Fruit fly (Drosophila melanogaster): ENCODE data around the gene ppk19.

Gene ppk19

DNA sequence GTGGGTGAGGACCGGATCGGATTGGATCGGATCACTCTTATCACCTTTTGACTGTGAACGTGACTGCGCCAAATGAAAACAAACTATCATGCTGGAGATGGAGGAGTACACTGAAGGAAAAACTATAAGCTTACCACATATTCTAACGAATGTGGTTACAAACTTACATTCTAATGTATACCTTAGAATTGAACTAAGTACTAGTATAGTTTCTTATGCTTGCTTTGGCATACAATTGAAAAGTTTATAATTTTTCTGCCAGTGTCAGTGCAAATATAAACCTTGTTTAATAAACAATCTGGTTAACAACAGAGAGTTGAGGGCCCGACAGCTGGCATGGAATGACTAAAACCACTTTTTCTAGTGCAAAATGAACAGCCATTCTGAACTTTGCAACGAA is 45.3 kb downstream of the ppk19 start:
- TF ChIP-seq Hr78 (GFP tag; optimal IDR thresholded peaks at IDR 0.05) (peak in 1 of 2 experiments; percentile 31), sqz (GFP tag; optimal IDR thresholded peaks at IDR 0.05) (no peak), HLH54F (GFP tag; optimal IDR thresholded peaks at IDR 0.05) (no peak), CG17186 (GFP tag; optimal IDR thresholded peaks at IDR 0.05) (no peak), trem (tag; optimal IDR thresholded peaks at IDR 0.05) (no peak), CG13424 (tag; optimal IDR thresholded peaks at IDR 0.05) (peak; percentile 22), nom (GFP tag; optimal IDR thresholded peaks at IDR 0.05) (no peak), Dek (tag; optimal IDR thresholded peaks at IDR 0.05) (no peak), BEAF-32 (GFP tag; optimal IDR thresholded peaks at IDR 0.05) (no peak), Hsf (GFP tag; optimal IDR thresholded peaks at IDR 0.05) (peak; percentile 13), pros (GFP tag; optimal IDR thresholded peaks at IDR 0.05) (no peak), odd (GFP tag; optimal IDR thresholded peaks at IDR 0.05) (no peak), CG12391 (tag; optimal IDR thresholded peaks at IDR 0.05) (peak; percentile 39), Ptx1 (GFP tag; IDR thresholded peaks at IDR 0.05) (peak; percentile 44), CG17829 (tag; optimal IDR thresholded peaks at IDR 0.05) (no peak), Hmr (GFP tag; optimal IDR thresholded peaks at IDR 0.05) (no peak), CG10959 (GFP tag; IDR thresholded peaks at IDR 0.05) (no peak), dysf (GFP tag; IDR thresholded peaks at IDR 0.05) (peak; percentile 30; the same call in 1 of the 3 replicates), CG3847 (GFP tag; IDR thresholded peaks at IDR 0.05) (no peak), kah (GFP tag; optimal IDR thresholded peaks at IDR 0.05) (no peak), CG14050 (GFP tag; IDR thresholded peaks at IDR 0.05) (no peak), CG7839 (tag; optimal IDR thresholded peaks at IDR 0.05) (peak; percentile 54), lmd (GFP tag; IDR thresholded peaks at IDR 0.05) (peak; percentile 38; the same call in 1 of the 2 replicates), Oli (tag; optimal IDR thresholded peaks at IDR 0.05) (peak; percentile 28), sens (GFP tag) (peak; percentile 69), CG18011 (GFP tag; optimal IDR thresholded peaks at IDR 0.05) (no peak), CG12942 (GFP tag; optimal IDR thresholded peaks at IDR 0.05) (peak; percentile 14), crol (GFP tag; IDR thresholded peaks at IDR 0.05) (no peak), sisA (GFP tag; IDR thresholded peaks at IDR 0.05) (peak; percentile 59), salm (tag; optimal IDR thresholded peaks at IDR 0.05) (peak; percentile 32), CG10209 (GFP tag; optimal IDR thresholded peaks at IDR 0.05) (no peak), Fer3 (tag; optimal IDR thresholded peaks at IDR 0.05) (peak; percentile 3), pho (GFP tag; optimal IDR thresholded peaks at IDR 0.05) (no peak), CG8290 (GFP tag; optimal IDR thresholded peaks at IDR 0.05) (no peak), CG8290 (tag; optimal IDR thresholded peaks at IDR 0.05) (no peak), CG12236 (GFP tag; optimal IDR thresholded peaks at IDR 0.05) (no peak), CG11504 (tag; optimal IDR thresholded peaks at IDR 0.05) (peak; percentile 55), CG2202 (tag; optimal IDR thresholded peaks at IDR 0.05) (no peak), emc (GFP tag; optimal IDR thresholded peaks at IDR 0.05) (no peak), dpn (GFP tag; optimal IDR thresholded peaks at IDR 0.05) (peak in 1 of 2 experiments; percentile 17), chm (GFP tag; IDR thresholded peaks at IDR 0.05) (no peak), CG6689 (GFP tag; IDR thresholded peaks at IDR 0.05) (0 out of 2 replicates have a peak, but pooled peaks have one; percentile 22), shn (GFP tag; optimal IDR thresholded peaks at IDR 0.05) (no peak), grau (tag; optimal IDR thresholded peaks at IDR 0.05) (peak; percentile 34), gt (GFP tag; IDR thresholded peaks at IDR 0.05) (no peak), gcm (GFP tag; optimal IDR thresholded peaks at IDR 0.05) (no peak), Sox102F (GFP tag; optimal IDR thresholded peaks at IDR 0.05) (peak; percentile 73), H15 (GFP tag; IDR thresholded peaks at IDR 0.05) (0 out of 3 replicates have a peak, but pooled peaks have one; percentile 16), ind (GFP tag; optimal IDR thresholded peaks at IDR 0.05) (peak; percentile 36), bsh (GFP tag; optimal IDR thresholded peaks at IDR 0.05) (peak in 1 of 2 experiments; percentile 47), CG15601 (tag; optimal IDR thresholded peaks at IDR 0.05) (peak; percentile 0)

Measured in whole organism, embryonic.